Worm (Caenorhabditis elegans): ENCODE results near the gene sav-1.

DNA sequence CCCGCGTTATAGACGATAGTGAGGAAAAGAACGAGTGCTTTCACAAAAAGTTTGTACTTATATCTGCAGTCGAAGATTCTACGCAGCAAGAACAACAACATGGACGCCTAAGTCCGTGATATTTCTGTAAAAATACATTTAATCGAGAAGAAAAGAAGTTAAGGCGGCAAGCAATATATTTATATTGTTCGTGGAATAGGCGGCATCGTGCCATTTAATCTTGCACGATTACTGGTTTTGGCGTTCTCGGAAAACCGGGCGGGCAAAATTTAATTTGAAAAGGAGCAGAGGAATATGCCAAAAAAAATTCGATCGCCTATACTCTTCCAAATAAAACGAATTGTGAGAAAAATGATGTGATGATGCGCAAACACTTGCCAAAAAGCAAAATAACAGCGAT, 40.1 kb downstream of the sav-1 start, which contains the start of gene AH9.1:
- TF ChIP-seq elt-2 (tag; optimal IDR thresholded peaks at IDR 0.05) (no peak), ceh-34 (tag; optimal IDR thresholded peaks at IDR 0.05) (no peak), ceh-48 (tag; optimal IDR thresholded peaks at IDR 0.05) (no peak), pros-1 (tag; optimal IDR thresholded peaks at IDR 0.05) (no peak), nfya-1 (tag; optimal IDR thresholded peaks at IDR 0.05) (no peak), tbx-2 (tag; optimal IDR thresholded peaks at IDR 0.05) (no peak), ama-1 (optimal IDR thresholded peaks at IDR 0.05) (no peak), ceh-30 (tag; optimal IDR thresholded peaks at IDR 0.05) (no peak), ceh-2 (tag; optimal IDR thresholded peaks at IDR 0.05) (no peak), K09A11.1 (tag; optimal IDR thresholded peaks at IDR 0.05; ENCODE audit: insufficient read depth) (no peak), fkh-10 (GFP tag; optimal IDR thresholded peaks at IDR 0.05) (no peak), nhr-11 (tag; optimal IDR thresholded peaks at IDR 0.05) (no peak)

Data from whole organism, late embryonic.